Worm (Caenorhabditis elegans): ENCODE measurements around the gene unc-41.
A peak's percentile ranks its signal among the peaks of the same experiment; 100 is the strongest.

Gene unc-41

DNA sequence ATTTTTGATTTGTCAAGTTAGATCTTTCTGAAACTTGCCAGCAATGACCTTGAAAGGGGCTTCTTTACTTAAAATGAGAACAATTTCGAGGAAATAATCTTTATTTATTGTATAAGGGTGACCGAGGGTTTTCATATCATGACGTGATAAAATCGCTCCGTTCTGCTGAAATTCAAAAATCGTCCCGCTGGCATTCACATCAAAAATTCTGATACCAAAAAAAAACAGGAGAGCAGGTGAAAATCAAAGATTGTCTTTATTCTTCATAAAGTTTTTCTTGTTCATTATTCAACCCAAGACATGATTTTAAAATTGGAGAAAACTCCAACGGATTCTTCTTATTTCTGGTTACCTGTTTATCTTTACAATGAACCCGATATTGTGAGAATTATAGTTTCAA lies 31.9 kb downstream of the unc-41 start, which contains the start of gene sre-28:
TSS of gene sre-28 (plus strand) at position 301 of the 400 bp plus-strand sequence.
- TF ChIP-seq T26A5.8 (tag; optimal IDR thresholded peaks at IDR 0.05) (no peak), lin-40 (tag; optimal IDR thresholded peaks at IDR 0.05) (no peak), egl-44 (GFP tag; IDR thresholded peaks at IDR 0.05) (no peak), snpc-3.4 (tag; optimal IDR thresholded peaks at IDR 0.05) (no peak), athp-1 (tag; optimal IDR thresholded peaks at IDR 0.05) (no peak), nhr-80 (tag; optimal IDR thresholded peaks at IDR 0.05) (no peak), hmg-1.2 (GFP tag; IDR thresholded peaks at IDR 0.05) (no peak), ama-1 (optimal IDR thresholded peaks at IDR 0.05) (no peak), ama-1 (GFP tag; optimal IDR thresholded peaks at IDR 0.05) (no peak), F37B4.10 (GFP tag; IDR thresholded peaks at IDR 0.05) (no peak), sptf-2 (GFP tag; optimal IDR thresholded peaks at IDR 0.05) (no peak), Y95B8A.8 (GFP tag; IDR thresholded peaks at IDR 0.05) (no peak), mcd-1 (GFP tag; IDR thresholded peaks at IDR 0.05) (no peak), nhr-90 (tag; optimal IDR thresholded peaks at IDR 0.05) (no peak), egrh-3 (GFP tag; IDR thresholded peaks at IDR 0.05) (no peak)

DNA sequence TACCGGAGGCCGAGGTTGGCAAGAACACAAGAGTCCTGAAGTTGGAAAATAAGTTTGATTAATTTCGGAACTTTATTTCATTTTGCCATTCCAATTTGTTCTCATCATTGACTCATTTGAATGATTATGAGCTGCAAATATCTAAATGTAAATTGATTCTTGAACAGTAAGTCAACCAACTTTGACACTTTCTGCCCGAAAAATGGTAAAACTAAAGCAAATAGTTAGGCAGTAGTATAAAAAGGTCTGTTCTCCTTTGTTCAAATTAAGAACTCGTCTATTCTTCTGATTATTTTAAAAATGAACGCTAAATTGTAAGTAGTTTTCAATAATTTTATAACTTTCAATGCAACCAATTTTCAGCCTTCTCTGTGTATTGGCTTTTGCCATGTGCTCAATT lies 33.0 kb downstream of the unc-41 start, which contains the start of gene fipr-12:
TSS of gene fipr-12 (plus strand) at position 301 of the 400 bp plus-strand sequence.
- TF ChIP-seq tbp1 (GFP tag; optimal IDR thresholded peaks at IDR 0.05) (no peak), ets-4 (GFP tag; optimal IDR thresholded peaks at IDR 0.05) (no peak), B0019.2 (GFP tag; conservative IDR thresholded peaks at IDR 0.05) (no peak), B0261.1 (tag; optimal IDR thresholded peaks at IDR 0.05) (no peak), let-607 (tag; optimal IDR thresholded peaks at IDR 0.05) (no peak), tlf-1 (GFP tag; optimal IDR thresholded peaks at IDR 0.05) (no peak), ZK185.1 (tag; optimal IDR thresholded peaks at IDR 0.05; ENCODE audit: poor library complexity, severe bottlenecking) (no peak), F57A8.1 (GFP tag; optimal IDR thresholded peaks at IDR 0.05) (no peak), rcor-1 (GFP tag; IDR thresholded peaks at IDR 0.05) (no peak), mes-4 (tag; optimal IDR thresholded peaks at IDR 0.05) (no peak), Y56A3A.18 (GFP tag; IDR thresholded peaks at IDR 0.05) (no peak), C06A6.2 (GFP tag; conservative IDR thresholded peaks at IDR 0.05) (no peak), C17E4.6 (GFP tag; IDR thresholded peaks at IDR 0.05) (no peak), F39B2.1 (GFP tag; IDR thresholded peaks at IDR 0.05) (no peak), ceh-27 (GFP tag; optimal IDR thresholded peaks at IDR 0.05) (no peak)

DNA sequence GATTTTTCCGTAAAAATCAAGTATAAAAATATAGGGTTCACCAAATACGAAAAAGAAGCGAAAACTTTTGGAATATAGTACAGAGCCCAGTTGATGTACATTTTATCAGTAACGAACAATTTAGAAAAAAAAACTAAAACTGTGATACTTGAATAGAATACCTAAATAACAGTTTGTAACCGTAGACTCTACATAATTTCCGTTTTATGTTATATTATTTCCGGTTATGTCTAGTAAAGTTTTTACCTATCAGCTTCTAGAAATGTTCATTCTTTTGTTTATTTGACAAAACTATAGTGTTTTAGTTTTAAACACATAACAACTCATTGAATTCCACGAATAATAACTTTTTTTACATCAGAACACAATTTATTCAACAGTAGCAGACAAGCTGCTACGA lies 38.6 kb downstream of the unc-41 start, which contains the start of gene srj-33:
TSS of gene srj-33 (minus strand) at position 101 of the 400 bp plus-strand sequence.
- TF ChIP-seq athp-1 (tag; optimal IDR thresholded peaks at IDR 0.05) (no peak), hmg-1.2 (GFP tag; IDR thresholded peaks at IDR 0.05) (no peak)

- TF ChIP-seq ceh-40 (GFP tag; IDR thresholded peaks at IDR 0.05) (no peak), ztf-26 (tag; optimal IDR thresholded peaks at IDR 0.05) (no peak), dpl-1 (GFP tag; optimal IDR thresholded peaks at IDR 0.05) (peak; percentile 20), lsl-1 (GFP tag; optimal IDR thresholded peaks at IDR 0.05) (peak; percentile 7), efl-1 (GFP tag; optimal IDR thresholded peaks at IDR 0.05) (peak; percentile 61), cebp-1 (GFP tag; IDR thresholded peaks at IDR 0.05) (no peak), cebp-1 (tag; optimal IDR thresholded peaks at IDR 0.05) (no peak), tlf-1 (GFP tag; optimal IDR thresholded peaks at IDR 0.05) (no peak), F23B12.7 (tag; optimal IDR thresholded peaks at IDR 0.05; ENCODE audit: insufficient read depth) (peak; percentile 37), madf-6 (GFP tag; IDR thresholded peaks at IDR 0.05) (peak; percentile 35; the same call in 1 of the 2 replicates), akir-1 (GFP tag; optimal IDR thresholded peaks at IDR 0.05) (no peak)
Observed at ce11 chrV:9930612-9931065, 45.4 kb downstream of the unc-41 start, which contains the start of the genes rmh-2 and suds-3. TSS of gene rmh-2 (minus strand) at chrV:9930775. TSS of gene suds-3 (plus strand) at chrV:9931015.

All from whole organism, young adult.